Fruit fly (Drosophila melanogaster) whole organism, embryonic: ENCODE results near the gene SelT.
A peak's percentile ranks its signal among the peaks of the same experiment; 100 is the strongest.

ENCODE experiments used
- Aef1 ChIP-seq: fragments of 200-800 bp; sonication (Bioruptor generic); IDR thresholded peaks from 3 replicates; pipeline ENCODE4 v1.3.6; 2022; ENCODE audit warnings: missing biosample characterization, missing genetic modification characterization
- BEAF-32 ChIP-seq: fragments of 200-800 bp; sonication (Bioruptor generic); optimal IDR thresholded peaks from 3 replicates; lab custom pipeline; 2017; ENCODE audit warnings: missing biosample characterization, missing genetic modification characterization, mild to moderate bottlenecking, moderate library complexity, missing genetic modification reagents
- BtbVII ChIP-seq: fragments of 200-800 bp; sonication (Bioruptor generic); optimal IDR thresholded peaks from 3 replicates; lab custom pipeline; 2017; ENCODE audit warnings: missing biosample characterization, mild to moderate bottlenecking, missing genetic modification characterization
- CG10366 ChIP-seq: fragments of 200-800 bp; sonication (Bioruptor generic); IDR thresholded peaks from 2 replicates; pipeline ENCODE4 v1.3.6; 2022; ENCODE audit warnings: missing biosample characterization, missing genetic modification characterization
- CG1233 ChIP-seq: fragments of 200-800 bp; sonication (Bioruptor generic); optimal IDR thresholded peaks from 4 replicates; lab custom pipeline; 2018; ENCODE audit warnings: missing biosample characterization, mild to moderate bottlenecking, missing genetic modification characterization
- CG13123 ChIP-seq: fragments of 200-800 bp; sonication (Bioruptor generic); optimal IDR thresholded peaks from 2 replicates; lab custom pipeline; 2016; ENCODE audit warnings: missing biosample characterization, missing genetic modification characterization
- CG14014 ChIP-seq: fragments of 200-800 bp; sonication (Bioruptor generic); IDR thresholded peaks from 2 replicates; pipeline ENCODE4 v1.3.6; 2022; ENCODE audit warnings: missing biosample characterization, missing genetic modification characterization
- CG14965 ChIP-seq: fragments of 200-800 bp; sonication (Bioruptor generic); optimal IDR thresholded peaks from 2 replicates; lab custom pipeline; 2016; ENCODE audit warnings: missing biosample characterization, missing genetic modification characterization, borderline replicate concordance
- CG15073 ChIP-seq: fragments of 200-800 bp; sonication (Bioruptor generic); optimal IDR thresholded peaks from 2 replicates; lab custom pipeline; 2016; ENCODE audit warnings: missing biosample characterization, missing genetic modification characterization
- CG17385 ChIP-seq: fragments of 200-800 bp; sonication (Bioruptor generic); optimal IDR thresholded peaks from 3 replicates; lab custom pipeline; 2018; ENCODE audit warnings: missing biosample characterization, mild to moderate bottlenecking, missing genetic modification characterization
- CG2129 ChIP-seq: fragments of 200-800 bp; sonication (Bioruptor generic); IDR thresholded peaks from 2 replicates; pipeline ENCODE4 v1.3.6; 2022; ENCODE audit warnings: missing biosample characterization, missing genetic modification characterization; ENCODE audit not compliant: partially characterized antibody
- CG3281 ChIP-seq: fragments of 200-800 bp; sonication (Bioruptor generic); optimal IDR thresholded peaks from 3 replicates; lab custom pipeline; 2017; ENCODE audit warnings: missing biosample characterization, mild to moderate bottlenecking, missing genetic modification characterization
- CG3726 ChIP-seq: fragments of 200-800 bp; sonication (Bioruptor generic); IDR thresholded peaks from 3 replicates; pipeline ENCODE4, ENCODE4 v1.3.6; 2022; ENCODE audit warnings: missing biosample characterization, missing genetic modification characterization
- CG3838 ChIP-seq: fragments of 200-800 bp; sonication (Bioruptor generic); optimal IDR thresholded peaks from 3 replicates; lab custom pipeline; 2016; ENCODE audit warnings: missing biosample characterization, missing genetic modification characterization
- CG3995 ChIP-seq: fragments of 200-800 bp; sonication (Bioruptor generic); optimal IDR thresholded peaks from 3 replicates; lab custom pipeline; 2016; ENCODE audit warnings: missing biosample characterization, missing genetic modification characterization
- CG6813 ChIP-seq: fragments of 200-800 bp; sonication (Bioruptor generic); optimal IDR thresholded peaks from 2 replicates; lab custom pipeline; 2017; ENCODE audit warnings: missing biosample characterization, missing genetic modification characterization, mild to moderate bottlenecking, moderate library complexity, missing genetic modification reagents
- CG7839 ChIP-seq: fragments of 200-800 bp; sonication (Bioruptor generic); optimal IDR thresholded peaks from 3 replicates; lab custom pipeline; 2018; ENCODE audit warnings: missing biosample characterization, mild to moderate bottlenecking, missing genetic modification characterization, moderate library complexity
- CG8281 ChIP-seq: fragments of 200-800 bp; sonication (Bioruptor generic); optimal IDR thresholded peaks from 2 replicates; lab custom pipeline; 2018; ENCODE audit warnings: missing biosample characterization, mild to moderate bottlenecking, missing genetic modification characterization, moderate library complexity
- CG9215 ChIP-seq: fragments of 200-800 bp; sonication (Bioruptor generic); IDR thresholded peaks from 2 replicates; pipeline ENCODE4 v1.3.6; 2022; ENCODE audit warnings: missing biosample characterization, missing genetic modification characterization
- CG9797 ChIP-seq: fragments of 200-800 bp; sonication (Bioruptor generic); optimal IDR thresholded peaks from 3 replicates; lab custom pipeline; 2018; ENCODE audit warnings: missing biosample characterization, mild to moderate bottlenecking, missing genetic modification characterization
- CkIIα-i1 ChIP-seq: fragments of 200-800 bp; sonication (Bioruptor generic); IDR thresholded peaks from 2 replicates; pipeline ENCODE4 v1.3.6; 2022; ENCODE audit warnings: missing biosample characterization, missing genetic modification characterization
- Dref ChIP-seq: fragments of 200-800 bp; sonication (Bioruptor generic); IDR thresholded peaks from 2 replicates; pipeline ENCODE4 v1.3.6; 2022; ENCODE audit warnings: missing biosample characterization, missing genetic modification characterization
- Fer1 ChIP-seq: fragments of 200-800 bp; sonication (Bioruptor generic); optimal IDR thresholded peaks from 2 replicates; lab custom pipeline; 2017; ENCODE audit warnings: missing biosample characterization, mild to moderate bottlenecking, missing genetic modification characterization
- Hand ChIP-seq: fragments of 200-800 bp; sonication (Bioruptor generic); optimal IDR thresholded peaks from 2 replicates; lab custom pipeline; 2017; ENCODE audit warnings: mild to moderate bottlenecking, missing biosample characterization, missing genetic modification reagents, missing genetic modification characterization
- MBD-R2 ChIP-seq: fragments of 200-800 bp; sonication (Bioruptor generic); IDR thresholded peaks from 2 replicates; pipeline ENCODE4 v1.3.6; 2022; ENCODE audit warnings: missing biosample characterization, missing genetic modification characterization
- Pdp1 ChIP-seq, 2 experiments: fragments of 200-800 bp; sonication (Bioruptor generic); optimal IDR thresholded peaks; 3 replicates each; lab custom pipeline; 2016; ENCODE audit warnings: missing biosample characterization in 2 of 2, missing genetic modification characterization in 2 of 2, mild to moderate bottlenecking in 1 of 2, moderate library complexity in 1 of 2
- Taf1 ChIP-seq: fragments of 200-800 bp; sonication (Bioruptor generic); IDR thresholded peaks from 2 replicates; pipeline ENCODE4 v1.3.6; 2022; ENCODE audit warnings: missing biosample characterization, missing genetic modification characterization
- YL-1 ChIP-seq: fragments of 200-800 bp; sonication (Bioruptor generic); optimal IDR thresholded peaks from 3 replicates; lab custom pipeline; 2017; ENCODE audit warnings: missing biosample characterization, mild to moderate bottlenecking, missing genetic modification characterization
- ab ChIP-seq: fragments of 200-800 bp; sonication (Bioruptor generic); optimal IDR thresholded peaks from 2 replicates; lab custom pipeline; 2016; ENCODE audit warnings: missing biosample characterization, missing genetic modification characterization
- al ChIP-seq: fragments of 200-800 bp; sonication (Bioruptor generic); IDR thresholded peaks from 2 replicates; pipeline ENCODE4 v1.3.6; 2022; ENCODE audit warnings: missing biosample characterization, missing genetic modification characterization
- aop ChIP-seq: fragments of 200-800 bp; sonication (Bioruptor generic); IDR thresholded peaks from 2 replicates; pipeline ENCODE4 v1.3.6; 2022; ENCODE audit warnings: missing biosample characterization, missing genetic modification characterization
- ap ChIP-seq: fragments of 200-800 bp; sonication (Bioruptor generic); IDR thresholded peaks from 2 replicates; pipeline ENCODE4 v1.3.6; 2022; ENCODE audit warnings: missing biosample characterization, missing genetic modification characterization
- bbx ChIP-seq: fragments of 200-800 bp; sonication (Bioruptor generic); IDR thresholded peaks from 2 replicates; pipeline ENCODE4 v1.3.6; 2022; ENCODE audit warnings: missing biosample characterization, missing genetic modification characterization; ENCODE audit not compliant: partially characterized antibody
- bigmax ChIP-seq: fragments of 200-800 bp; sonication (Bioruptor generic); optimal IDR thresholded peaks from 2 replicates; lab custom pipeline; 2018; ENCODE audit warnings: missing biosample characterization, mild to moderate bottlenecking, missing genetic modification characterization
- crc ChIP-seq: fragments of 200-800 bp; sonication (Bioruptor generic); optimal IDR thresholded peaks from 2 replicates; lab custom pipeline; 2016; ENCODE audit warnings: missing biosample characterization, missing genetic modification characterization
- dmrt11E ChIP-seq: fragments of 200-800 bp; sonication (Bioruptor generic); optimal IDR thresholded peaks from 3 replicates; lab custom pipeline; 2018; ENCODE audit warnings: missing biosample characterization, mild to moderate bottlenecking, missing genetic modification characterization, moderate library complexity
- dmrt99B ChIP-seq: fragments of 200-800 bp; sonication (Bioruptor generic); optimal IDR thresholded peaks from 2 replicates; lab custom pipeline; 2018; ENCODE audit warnings: missing biosample characterization, mild to moderate bottlenecking, missing genetic modification characterization, moderate library complexity
- ewg ChIP-seq: fragments of 200-800 bp; sonication (Bioruptor generic); optimal IDR thresholded peaks from 3 replicates; lab custom pipeline; 2017; ENCODE audit warnings: mild to moderate bottlenecking, missing biosample characterization, missing genetic modification reagents, missing genetic modification characterization
- fd102C ChIP-seq: fragments of 200-800 bp; sonication (Bioruptor generic); optimal IDR thresholded peaks from 2 replicates; lab custom pipeline; 2018; ENCODE audit warnings: missing biosample characterization, mild to moderate bottlenecking, missing genetic modification characterization, moderate library complexity
- gfzf ChIP-seq: fragments of 200-800 bp; sonication (Bioruptor generic); optimal IDR thresholded peaks from 2 replicates; lab custom pipeline; 2016; ENCODE audit warnings: missing biosample characterization, mild to moderate bottlenecking, missing genetic modification characterization, moderate library complexity
- ham ChIP-seq: fragments of 200-800 bp; sonication (Bioruptor generic); IDR thresholded peaks from 2 replicates; pipeline ENCODE4 v1.3.6; 2022; ENCODE audit warnings: missing biosample characterization, missing genetic modification characterization
- kah ChIP-seq: fragments of 200-800 bp; sonication (Bioruptor generic); optimal IDR thresholded peaks from 2 replicates; lab custom pipeline; 2018; ENCODE audit warnings: missing biosample characterization, mild to moderate bottlenecking, missing genetic modification characterization
- ken ChIP-seq: fragments of 200-800 bp; sonication (Bioruptor generic); IDR thresholded peaks from 3 replicates; pipeline ENCODE4 v1.3.6; 2022; ENCODE audit warnings: missing biosample characterization, missing genetic modification characterization
- odd ChIP-seq: fragments of 200-800 bp; sonication (Bioruptor generic); optimal IDR thresholded peaks from 2 replicates; lab custom pipeline; 2017; ENCODE audit warnings: missing biosample characterization, mild to moderate bottlenecking, missing genetic modification characterization
- org-1 ChIP-seq: fragments of 200-800 bp; sonication (Bioruptor generic); optimal IDR thresholded peaks from 2 replicates; lab custom pipeline; 2017; ENCODE audit warnings: missing biosample characterization, missing genetic modification characterization
- pb ChIP-seq: fragments of 200-800 bp; sonication (Bioruptor generic); optimal IDR thresholded peaks from 3 replicates; lab custom pipeline; 2016; ENCODE audit warnings: missing biosample characterization, missing genetic modification characterization
- prd ChIP-seq, 3 experiments: fragments of >200 bp in 2 of 3; fragments of 200-800 bp in 1 of 3; sonication (Bioruptor generic) in 1 of 3; optimal IDR thresholded peaks in 2 of 3; IDR thresholded peaks in 1 of 3; 2 replicates in 2 of 3; 3 replicates in 1 of 3; pipeline versions ENCODE4 v1.3.6 to Lab custom; 2017 to 2022; ENCODE audit warnings: missing biosample characterization in 1 of 3, missing genetic modification characterization in 1 of 3
- pros ChIP-seq: fragments of 200-800 bp; sonication (Bioruptor generic); optimal IDR thresholded peaks from 3 replicates; lab custom pipeline; 2019; ENCODE audit warnings: missing biosample characterization, mild to moderate bottlenecking, missing genetic modification characterization, moderate library complexity
- stc ChIP-seq: fragments of 200-800 bp; sonication (Bioruptor generic); IDR thresholded peaks from 2 replicates; pipeline ENCODE4 v1.3.6; 2022; ENCODE audit warnings: missing biosample characterization, missing genetic modification characterization
- vnd ChIP-seq: fragments of 200-800 bp; sonication (Bioruptor generic); IDR thresholded peaks from 3 replicates; pipeline ENCODE4 v1.3.6; 2022; ENCODE audit warnings: missing biosample characterization, missing genetic modification characterization; ENCODE audit not compliant: partially characterized antibody
- yki ChIP-seq: fragments of >200 bp; optimal IDR thresholded peaks from 3 replicates; lab custom pipeline; 2018

The SelT gene

dm6 chr2L:4968767-4969166 is 42.0 kb upstream of the SelT start, which contains the start of the genes Scox and Polr1C (continued):
- no peak for TF ChIP-seq Aef1
- peak; percentile 58 for TF ChIP-seq YL-1
- TF ChIP-seq CG10366 (GFP tag; lab: Robert Waterston, UW), result no peak
- TF ChIP-seq CG17385 (GFP tag; lab: Kevin White, UChicago), result peak; percentile 89
- no peak for TF ChIP-seq al (GFP tag; lab: Robert Waterston, UW)
- no peak for TF ChIP-seq CG6813 (GFP tag; lab: Kevin White, UChicago)
- TF ChIP-seq aop (GFP tag; lab: Robert Waterston, UW), result no peak
- no peak for TF ChIP-seq ewg (GFP tag; lab: Kevin White, UChicago)
- no peak for TF ChIP-seq org-1 (GFP tag; lab: Kevin White, UChicago)
- TF ChIP-seq BEAF-32 (GFP tag; lab: Kevin White, UChicago), result peak; percentile 31
- no peak for TF ChIP-seq Dref (GFP tag; lab: Robert Waterston, UW)
- TF ChIP-seq ap, result no peak
- no peak for TF ChIP-seq CG2129 (GFP tag; lab: Robert Waterston, UW)
- no peak for TF ChIP-seq dmrt99B
- TF ChIP-seq CkIIα-i1 (GFP tag; lab: Robert Waterston, UW), result no peak
- no peak for TF ChIP-seq CG13123 (GFP tag; lab: Kevin White, UChicago)
- TF ChIP-seq CG3995 (GFP tag; lab: Kevin White, UChicago), result no peak
- no peak for TF ChIP-seq CG9215 (GFP tag; lab: Robert Waterston, UW)
- TF ChIP-seq CG3838 (GFP tag; lab: Kevin White, UChicago), result no peak
- TF ChIP-seq CG3726 (GFP tag; lab: Robert Waterston, UW), result no peak
- no peak for TF ChIP-seq ken (GFP tag; lab: Robert Waterston, UW)
- TF ChIP-seq CG15073 (GFP tag; lab: Kevin White, UChicago), result no peak
- TF ChIP-seq odd, result no peak
- TF ChIP-seq Fer1, result no peak
- no peak for TF ChIP-seq crc (GFP tag; lab: Kevin White, UChicago)
- no peak for TF ChIP-seq Pdp1 (GFP tag; optimal IDR thresholded peaks at IDR 0.05; lab: Kevin White, UChicago)
- TF ChIP-seq vnd, result no peak
- TF ChIP-seq pb, result no peak
- TF ChIP-seq CG14014, result no peak
- TF ChIP-seq kah, result no peak
- TF ChIP-seq bbx (GFP tag; lab: Robert Waterston, UW), result no peak
- TF ChIP-seq yki (lab: Kevin White, UChicago), result no peak
- TF ChIP-seq stc (GFP tag; lab: Robert Waterston, UW), result no peak
- TF ChIP-seq fd102C (GFP tag; lab: Kevin White, UChicago), result no peak
- peak; percentile 68 for TF ChIP-seq bigmax (GFP tag; lab: Kevin White, UChicago)
- no peak for TF ChIP-seq Taf1 (GFP tag; lab: Robert Waterston, UW)
- TF ChIP-seq ham, result no peak
- no peak for TF ChIP-seq prd (optimal IDR thresholded peaks at IDR 0.05; lab: Kevin White, UChicago)
- TF ChIP-seq prd (GFP tag; IDR thresholded peaks at IDR 0.05; lab: Robert Waterston, UW), result no peak
- TF ChIP-seq pros, result no peak
- TF ChIP-seq CG14965, result no peak
- no peak for TF ChIP-seq ab (GFP tag; lab: Kevin White, UChicago)
- TF ChIP-seq CG7839, result no peak
- peak; percentile 49 for TF ChIP-seq gfzf (GFP tag; lab: Kevin White, UChicago)
- no peak for TF ChIP-seq BtbVII
- no peak for TF ChIP-seq dmrt11E (tag; lab: Kevin White, UChicago)
- no peak for TF ChIP-seq Hand (GFP tag; lab: Kevin White, UChicago)
- peak; percentile 55 for TF ChIP-seq CG9797 (GFP tag; lab: Kevin White, UChicago)
- TF ChIP-seq CG8281 (tag; lab: Kevin White, UChicago), result no peak
- 0 out of 2 replicates have a peak, but pooled peaks have one; percentile 33 for TF ChIP-seq MBD-R2 (GFP tag; lab: Robert Waterston, UW)
- TF ChIP-seq CG1233 (GFP tag; lab: Kevin White, UChicago), result no peak
- TF ChIP-seq CG3281 (GFP tag; lab: Kevin White, UChicago), result no peak
